Worm (Caenorhabditis elegans) whole organism, late embryonic: ENCODE data around the gene mtrr-1.

Experiments used
- C08G9.2 ChIP-seq: sonication (generic microtip); optimal IDR thresholded peaks from 2 replicates; lab custom pipeline; 2016; ENCODE audit warnings: mild to moderate bottlenecking, missing genetic modification characterization, moderate library complexity, missing compliant biosample characterization
- C38D4.7 ChIP-seq: fragments of 200-800 bp; sonication (Bioruptor generic); optimal IDR thresholded peaks from 2 replicates; lab custom pipeline; 2018; ENCODE audit warnings: mild to moderate bottlenecking, missing genetic modification characterization, moderate library complexity, missing compliant biosample characterization
- F13H6.1 ChIP-seq: sonication (generic microtip); optimal IDR thresholded peaks from 2 replicates; lab custom pipeline; 2016; ENCODE audit warnings: missing genetic modification characterization, missing compliant biosample characterization
- ahr-1 ChIP-seq: sonication (generic microtip); optimal IDR thresholded peaks from 2 replicates; lab custom pipeline; 2016; ENCODE audit warnings: missing genetic modification characterization, missing compliant biosample characterization
- ceh-31 ChIP-seq: sonication (generic microtip); optimal IDR thresholded peaks from 2 replicates; lab custom pipeline; 2016; ENCODE audit warnings: missing genetic modification characterization, missing compliant biosample characterization
- elt-2 ChIP-seq: sonication (generic microtip); optimal IDR thresholded peaks from 2 replicates; lab custom pipeline; 2016; ENCODE audit warnings: missing genetic modification reagents, missing genetic modification characterization, missing compliant biosample characterization
- fkh-10 ChIP-seq: fragments of 150-350 bp; optimal IDR thresholded peaks from 2 replicates; lab custom pipeline; 2014; ENCODE audit warnings: missing biosample characterization, missing genetic modification reagents, missing genetic modification characterization
- fkh-6 ChIP-seq: sonication (generic microtip); optimal IDR thresholded peaks from 2 replicates; lab custom pipeline; 2016; ENCODE audit warnings: missing genetic modification characterization, missing compliant biosample characterization
- mec-3 ChIP-seq: sonication (generic microtip); optimal IDR thresholded peaks from 2 replicates; lab custom pipeline; 2016; ENCODE audit warnings: borderline replicate concordance, missing genetic modification characterization, missing compliant biosample characterization
- nfya-1 ChIP-seq: sonication (generic microtip); optimal IDR thresholded peaks from 2 replicates; lab custom pipeline; 2017; ENCODE audit warnings: missing genetic modification characterization, mild to moderate bottlenecking, missing compliant biosample characterization, antibody characterized with exemption, moderate library complexity
- nhr-11 ChIP-seq: fragments of 150-350 bp; optimal IDR thresholded peaks from 2 replicates; lab custom pipeline; 2014; ENCODE audit warnings: missing biosample characterization, missing genetic modification characterization
- pha-4 ChIP-seq: fragments of 150-350 bp; optimal IDR thresholded peaks from 2 replicates; lab custom pipeline; 2018; ENCODE audit warnings: missing biosample characterization, missing genetic modification reagents, missing genetic modification characterization
- pqm-1 ChIP-seq: sonication (generic microtip); optimal IDR thresholded peaks from 2 replicates; lab custom pipeline; 2016; ENCODE audit warnings: missing genetic modification characterization, missing compliant biosample characterization
- tbx-2 ChIP-seq: sonication (generic microtip); optimal IDR thresholded peaks from 2 replicates; lab custom pipeline; 2016; ENCODE audit warnings: missing genetic modification characterization, missing compliant biosample characterization

ce11 chrII:9236972-9237371, 48.8 kb upstream of the mtrr-1 start:
- TF ChIP-seq C08G9.2 (tag; lab: Kevin White, UChicago) (no peak), elt-2 (tag; lab: Kevin White, UChicago) (no peak), C38D4.7 (GFP tag; lab: Kevin White, UChicago) (no peak), ceh-31 (tag; lab: Kevin White, UChicago) (no peak), F13H6.1 (tag; lab: Kevin White, UChicago) (no peak), pqm-1 (tag; lab: Kevin White, UChicago) (no peak), ahr-1 (tag; lab: Kevin White, UChicago) (no peak), tbx-2 (tag; lab: Kevin White, UChicago) (no peak), fkh-6 (tag; lab: Kevin White, UChicago) (no peak), fkh-10 (GFP tag; lab: Kevin White, UChicago) (no peak), mec-3 (no peak), pha-4 (tag; lab: Kevin White, UChicago) (no peak), nhr-11 (tag; lab: Kevin White, UChicago) (no peak), nfya-1 (no peak)
